Worm (Caenorhabditis elegans) whole organism, L4 larva: ENCODE data around the gene C26G2.2.

ENCODE experiments used
- D1046.2 ChIP-seq: fragments of 200-800 bp; sonication (Bioruptor generic); IDR thresholded peaks from 2 replicates; pipeline ENCODE4 v1.3.6; 2022; ENCODE audit warnings: missing genetic modification characterization, missing compliant biosample characterization
- aly-2 ChIP-seq: sonication (generic microtip); optimal IDR thresholded peaks from 2 replicates; lab custom pipeline; 2018; ENCODE audit warnings: missing biosample characterization, missing genetic modification characterization

ce11 chrX:14659454-14659853, 4.7 kb upstream of the C26G2.2 start:
- no peak for TF ChIP-seq D1046.2 (GFP tag; lab: Robert Waterston, UW)
- no peak for TF ChIP-seq aly-2 (tag; lab: Kevin White, UChicago)
